Fruit fly (Drosophila melanogaster) whole organism, adult: ENCODE data around the gene CG32444.

ENCODE experiments used
- CG11617 ChIP-seq: fragments of 200-800 bp; sonication (Bioruptor generic); optimal IDR thresholded peaks from 2 replicates; lab custom pipeline; 2017; ENCODE audit warnings: mild to moderate bottlenecking, missing biosample characterization, missing genetic modification reagents, missing genetic modification characterization
- CG12768 ChIP-seq: fragments of 200-800 bp; sonication (Bioruptor generic); optimal IDR thresholded peaks from 2 replicates; lab custom pipeline; 2017; ENCODE audit warnings: missing biosample characterization, missing genetic modification characterization, mild to moderate bottlenecking, moderate library complexity, missing genetic modification reagents
- CG14711 ChIP-seq: fragments of 200-800 bp; sonication (Bioruptor generic); optimal IDR thresholded peaks from 2 replicates; lab custom pipeline; 2018; ENCODE audit warnings: missing biosample characterization, mild to moderate bottlenecking, missing genetic modification characterization, moderate library complexity
- CG1620 ChIP-seq: fragments of 200-800 bp; sonication (Bioruptor generic); optimal IDR thresholded peaks from 2 replicates; lab custom pipeline; 2016; ENCODE audit warnings: missing biosample characterization, missing genetic modification characterization
- CG33017 ChIP-seq: fragments of 200-800 bp; sonication (Bioruptor generic); optimal IDR thresholded peaks from 2 replicates; lab custom pipeline; 2018; ENCODE audit warnings: missing biosample characterization, mild to moderate bottlenecking, missing genetic modification characterization, moderate library complexity
- CG5204 ChIP-seq: fragments of 200-800 bp; sonication (Bioruptor generic); optimal IDR thresholded peaks from 2 replicates; lab custom pipeline; 2016; ENCODE audit warnings: missing biosample characterization, missing genetic modification characterization
- CG7045 ChIP-seq: fragments of 200-800 bp; sonication (Bioruptor generic); optimal IDR thresholded peaks from 2 replicates; lab custom pipeline; 2017; ENCODE audit warnings: missing biosample characterization, mild to moderate bottlenecking, missing genetic modification characterization
- CG7101 ChIP-seq: fragments of 200-800 bp; sonication (Bioruptor generic); optimal IDR thresholded peaks from 2 replicates; lab custom pipeline; 2018; ENCODE audit warnings: missing biosample characterization, mild to moderate bottlenecking, missing genetic modification characterization, moderate library complexity
- Crg-1 ChIP-seq: fragments of 200-800 bp; sonication (Bioruptor generic); optimal IDR thresholded peaks from 2 replicates; lab custom pipeline; 2016; ENCODE audit warnings: missing biosample characterization, missing genetic modification characterization
- Mnt ChIP-seq: fragments of 200-800 bp; sonication (Bioruptor generic); optimal IDR thresholded peaks from 2 replicates; lab custom pipeline; 2016; ENCODE audit warnings: missing biosample characterization, mild to moderate bottlenecking, missing genetic modification characterization
- bab1 ChIP-seq: fragments of 200-800 bp; sonication (Bioruptor generic); optimal IDR thresholded peaks from 3 replicates; lab custom pipeline; 2019; ENCODE audit warnings: missing biosample characterization, mild to moderate bottlenecking, missing genetic modification characterization, moderate library complexity
- cic ChIP-seq: fragments of 200-800 bp; sonication (Bioruptor generic); optimal IDR thresholded peaks from 2 replicates; lab custom pipeline; 2017; ENCODE audit warnings: missing biosample characterization, mild to moderate bottlenecking, missing genetic modification characterization, moderate library complexity
- cnc ChIP-seq, 2 experiments: fragments of >200 bp; optimal IDR thresholded peaks; 2 replicates each; lab custom pipeline; 2017
- kay ChIP-seq: fragments of 200-800 bp; sonication (Bioruptor generic); peaks from one replicate; lab custom pipeline; 2016; ENCODE audit warnings: missing biosample characterization, missing genetic modification characterization, borderline replicate concordance
- ovo ChIP-seq: fragments of 200-800 bp; sonication (Bioruptor generic); optimal IDR thresholded peaks from 2 replicates; lab custom pipeline; 2016; ENCODE audit warnings: missing biosample characterization, missing genetic modification characterization
- pad ChIP-seq: fragments of 200-800 bp; sonication (Bioruptor generic); optimal IDR thresholded peaks from 3 replicates; lab custom pipeline; 2017; ENCODE audit warnings: missing biosample characterization, missing genetic modification characterization, mild to moderate bottlenecking, moderate library complexity, missing genetic modification reagents
- tj ChIP-seq: fragments of 200-800 bp; sonication (Bioruptor generic); optimal IDR thresholded peaks from 3 replicates; lab custom pipeline; 2017; ENCODE audit warnings: missing biosample characterization, mild to moderate bottlenecking, missing genetic modification characterization, moderate library complexity
- toe ChIP-seq: fragments of 200-800 bp; sonication (Bioruptor generic); optimal IDR thresholded peaks from 2 replicates; lab custom pipeline; 2016; ENCODE audit warnings: missing biosample characterization, missing genetic modification characterization

The CG32444 gene

DNA sequence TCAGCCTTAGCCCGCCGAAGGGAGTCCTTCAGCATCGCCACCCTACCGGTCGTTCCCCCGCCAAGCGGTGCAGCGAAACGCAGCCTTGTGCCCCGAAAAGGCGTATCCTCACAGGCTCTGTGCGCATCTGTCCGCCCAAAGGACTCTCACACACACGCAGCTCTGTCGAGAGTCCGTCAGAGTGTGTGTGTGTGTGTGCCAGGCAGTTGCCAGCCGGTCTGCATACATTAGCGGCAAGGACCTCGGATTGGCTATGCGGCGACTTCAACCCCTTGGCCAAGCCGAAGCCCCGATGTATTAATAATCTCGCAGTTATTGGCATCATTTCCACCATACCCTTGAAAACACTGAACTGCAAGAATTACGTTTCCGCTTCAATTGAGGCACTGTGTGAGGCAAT, 26.2 kb upstream of the CG32444 start:
- no peak for TF ChIP-seq tj
- TF ChIP-seq cnc (optimal IDR thresholded peaks at IDR 0.05; lab: Kevin White, UChicago) = no peak
- no peak for TF ChIP-seq Mnt (GFP tag; lab: Kevin White, UChicago)
- TF ChIP-seq cic = no peak
- TF ChIP-seq pad = no peak
- TF ChIP-seq CG7045 = no peak
- TF ChIP-seq CG7101 (tag; lab: Kevin White, UChicago) = no peak
- no peak for TF ChIP-seq kay
- TF ChIP-seq CG11617 (GFP tag; lab: Kevin White, UChicago) = no peak
- TF ChIP-seq CG14711 (tag; lab: Kevin White, UChicago) = no peak

dm6 chr3L:21617354-21617753, 19.4 kb upstream of the CG32444 start, which contains the start of the genes S1P and CG11307:
TSS of gene S1P (minus strand) at chr3L:21617376.
TSS of gene CG11307 (plus strand) at chr3L:21617623.
- TF ChIP-seq bab1 (peak; percentile 8), kay (no peak)

dm6 chr3L:21625547-21625946, 11.2 kb upstream of the CG32444 start, which contains the start of the genes CG7166 and Alg11:
TSS of gene CG7166 (minus strand) at chr3L:21625647.
TSS of gene Alg11 (plus strand) at chr3L:21625806.
- no peak for TF ChIP-seq CG5204 (GFP tag; lab: Kevin White, UChicago)

dm6 chr3L:21626036-21626614, 10.6 kb upstream of the CG32444 start:
- TF ChIP-seq kay (peak; percentile 76), tj (peak; percentile 10), bab1 (no peak)

DNA sequence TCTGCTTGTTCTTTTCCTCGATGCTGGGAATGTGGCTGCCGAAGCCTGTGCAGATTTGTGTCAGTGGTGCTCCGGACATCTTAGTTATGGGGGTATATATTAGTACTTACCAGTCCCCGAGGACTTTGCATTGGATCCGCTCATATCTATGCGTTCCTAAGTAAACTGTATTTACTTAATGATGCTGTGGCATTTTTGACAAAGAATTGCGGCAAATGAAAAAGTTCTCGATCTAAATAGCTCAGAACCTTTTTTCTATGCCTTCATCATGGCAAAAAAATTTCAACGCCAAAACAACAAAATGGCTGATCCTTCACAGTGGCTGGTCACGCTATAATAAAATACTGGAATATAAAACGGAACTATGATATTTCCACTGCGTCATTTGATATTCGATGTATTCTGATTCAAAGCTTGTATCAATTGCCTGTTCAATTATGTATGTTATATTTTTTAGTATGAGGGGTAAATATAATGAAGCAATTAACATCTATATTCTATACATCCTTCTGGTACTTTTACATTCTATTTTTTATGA, 2.5 kb upstream of the CG32444 start, which contains the start of gene MED1:
Gene MED1, minus strand, starts transcription at position 295 of the 538 bp plus-strand sequence.
- TF ChIP-seq cic (no peak), CG12768 (GFP tag; lab: Kevin White, UChicago) (no peak), bab1 (peak; percentile 16)

DNA sequence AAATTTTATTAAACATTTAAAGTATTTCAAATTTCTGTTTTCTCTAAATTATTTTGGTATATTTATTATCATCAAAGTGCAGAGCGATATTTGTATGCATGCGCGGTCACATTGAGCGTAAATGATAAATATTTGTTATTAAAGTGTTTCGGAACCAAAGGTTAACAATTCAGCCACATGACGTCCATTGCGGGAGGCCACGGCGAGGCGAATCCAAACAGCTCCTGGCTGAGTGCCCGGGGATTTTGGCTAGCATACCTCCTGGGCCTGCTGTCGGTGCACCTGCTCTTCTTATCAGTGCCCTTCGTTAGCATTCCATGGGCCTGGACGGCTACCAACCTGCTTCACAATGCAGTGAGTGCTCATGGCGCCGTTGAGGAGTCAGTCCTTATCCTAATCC, 1.5 kb upstream of the CG32444 start, which contains the start of gene ORMDL:
Gene ORMDL, plus strand, starts transcription at position 98 of the 400 bp plus-strand sequence.
- TF ChIP-seq kay = no peak
- TF ChIP-seq toe (GFP tag; lab: Kevin White, UChicago) = no peak
- no peak for TF ChIP-seq cnc (optimal IDR thresholded peaks at IDR 0.05; lab: Kevin White, UChicago)
- TF ChIP-seq Mnt (GFP tag; lab: Kevin White, UChicago) = no peak
- no peak for TF ChIP-seq bab1
- no peak for TF ChIP-seq CG11617 (GFP tag; lab: Kevin White, UChicago)
- TF ChIP-seq Crg-1 (GFP tag; lab: Kevin White, UChicago) = no peak
- no peak for TF ChIP-seq CG7045

DNA sequence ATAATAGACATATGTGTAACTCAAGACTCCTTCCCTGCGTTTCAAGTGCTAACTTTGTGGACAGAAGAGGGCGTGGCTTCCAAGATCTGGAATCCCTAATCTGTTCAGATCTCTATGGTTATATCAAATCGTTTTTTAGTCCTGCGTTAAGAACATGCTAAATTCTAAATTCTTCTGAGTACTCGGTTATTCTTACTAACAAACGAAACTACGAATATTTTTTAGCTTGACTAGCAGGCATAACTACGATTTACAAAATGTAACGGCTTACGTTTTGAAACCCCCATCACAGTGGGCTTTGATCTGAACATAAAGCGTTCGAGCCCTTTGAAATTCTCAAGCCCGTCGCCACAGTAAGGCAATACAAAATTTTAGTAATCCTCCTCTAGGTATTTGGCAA, 2.3 kb downstream of the CG32444 start, which contains the start of gene CG32445:
Gene CG32445, plus strand, starts transcription at position 301 of the 400 bp plus-strand sequence.
- TF ChIP-seq CG5204 (GFP tag; lab: Kevin White, UChicago) = no peak
- TF ChIP-seq bab1 = no peak
- no peak for TF ChIP-seq CG7045
- no peak for TF ChIP-seq CG12768 (GFP tag; lab: Kevin White, UChicago)
- no peak for TF ChIP-seq cnc (optimal IDR thresholded peaks at IDR 0.05; lab: Kevin White, UChicago)
- no peak for TF ChIP-seq ovo
- no peak for TF ChIP-seq Crg-1 (GFP tag; lab: Kevin White, UChicago)
- TF ChIP-seq CG11617 (GFP tag; lab: Kevin White, UChicago) = no peak
- TF ChIP-seq pad = no peak
- no peak for TF ChIP-seq cic
- no peak for TF ChIP-seq tj
- TF ChIP-seq kay = no peak
- TF ChIP-seq CG7101 (tag; lab: Kevin White, UChicago) = no peak
- no peak for TF ChIP-seq CG1620
- no peak for TF ChIP-seq Mnt (GFP tag; lab: Kevin White, UChicago)
- no peak for TF ChIP-seq CG14711 (tag; lab: Kevin White, UChicago)

DNA sequence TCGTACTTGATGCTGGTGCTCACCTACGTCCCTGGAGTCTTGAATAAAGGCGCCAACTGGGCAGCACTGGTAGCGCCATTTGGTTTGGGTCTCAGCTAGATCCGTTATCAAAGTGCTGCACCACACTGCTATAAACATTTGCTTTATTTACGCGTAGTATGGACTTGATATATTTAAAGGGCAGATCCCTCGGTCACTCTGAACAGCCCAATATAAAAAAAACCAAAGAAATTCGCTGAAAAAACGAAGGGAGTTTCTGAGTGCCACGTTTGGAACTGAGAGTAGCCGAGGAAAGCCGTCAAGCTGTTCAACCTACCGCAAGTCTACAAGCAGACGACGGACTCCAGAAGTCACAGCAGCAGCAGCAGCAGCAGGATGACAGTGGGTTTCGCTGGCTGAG, 4.1 kb downstream of the CG32444 start, which contains the start of gene Atox1:
Gene Atox1, plus strand, starts transcription at position 181 of the 400 bp plus-strand sequence.
- TF ChIP-seq cic (peak; percentile 38), bab1 (peak; percentile 75), CG12768 (GFP tag; lab: Kevin White, UChicago) (peak; percentile 26), pad (peak; percentile 29), CG14711 (tag; lab: Kevin White, UChicago) (peak; percentile 17), CG5204 (GFP tag; lab: Kevin White, UChicago) (no peak), CG7045 (peak; percentile 9), CG33017 (tag; lab: Kevin White, UChicago) (no peak), Mnt (GFP tag; lab: Kevin White, UChicago) (no peak), Crg-1 (GFP tag; lab: Kevin White, UChicago) (peak; percentile 10), toe (GFP tag; lab: Kevin White, UChicago) (peak; percentile 35), CG7101 (tag; lab: Kevin White, UChicago) (peak; percentile 44), tj (no peak), CG1620 (peak; percentile 33)
